Worm (Caenorhabditis elegans) whole organism, early embryonic: ENCODE measurements around the gene C10G8.3.

Source experiments
- B0310.2 ChIP-seq: sonication (generic microtip); optimal IDR thresholded peaks from 2 replicates; lab custom pipeline; 2016; ENCODE audit warnings: mild to moderate bottlenecking, missing genetic modification characterization, missing compliant biosample characterization
- F13C5.2 ChIP-seq: sonication (generic microtip); optimal IDR thresholded peaks from 2 replicates; lab custom pipeline; 2017; ENCODE audit warnings: mild to moderate bottlenecking, missing genetic modification characterization, inconsistent platforms, missing compliant biosample characterization
- ama-1 ChIP-seq: fragments of 150-350 bp; optimal IDR thresholded peaks from 2 replicates; lab custom pipeline; 2014
- ceh-13 ChIP-seq: fragments of 200-800 bp; sonication (Bioruptor generic); optimal IDR thresholded peaks from 2 replicates; lab custom pipeline; 2018; ENCODE audit warnings: mild to moderate bottlenecking, missing genetic modification characterization, missing compliant biosample characterization
- ets-7 ChIP-seq: sonication (generic microtip); optimal IDR thresholded peaks from 2 replicates; lab custom pipeline; 2016; ENCODE audit warnings: missing genotype, missing genetic modification characterization, missing compliant biosample characterization
- flt-1 ChIP-seq: fragments of 200-800 bp; sonication (Bioruptor generic); IDR thresholded peaks from 2 replicates; pipeline ENCODE4 v1.3.6; 2022; ENCODE audit warnings: missing genetic modification characterization, missing compliant biosample characterization
- hmbx-1 ChIP-seq: sonication (generic microtip); optimal IDR thresholded peaks from 2 replicates; lab custom pipeline; 2016; ENCODE audit warnings: mild to moderate bottlenecking, missing genetic modification characterization, missing compliant biosample characterization
- hmg-4 ChIP-seq: fragments of 200-800 bp; sonication (Bioruptor generic); optimal IDR thresholded peaks from 2 replicates; lab custom pipeline; 2018; ENCODE audit warnings: mild to moderate bottlenecking, missing genetic modification characterization, missing compliant biosample characterization
- hnd-1 ChIP-seq: sonication (generic microtip); optimal IDR thresholded peaks from 2 replicates; lab custom pipeline; 2016; ENCODE audit warnings: missing genetic modification characterization, missing compliant biosample characterization
- pes-1 ChIP-seq: fragments of 200-800 bp; sonication (Bioruptor generic); IDR thresholded peaks from 2 replicates; pipeline ENCODE4 v1.3.6; 2022; ENCODE audit warnings: missing genetic modification reagents, missing genetic modification characterization, missing compliant biosample characterization
- tbx-11 ChIP-seq: fragments of 200-800 bp; sonication (Bioruptor generic); IDR thresholded peaks from 2 replicates; pipeline ENCODE4 v1.3.6; 2022; ENCODE audit warnings: missing genetic modification characterization, missing compliant biosample characterization
- tra-4 ChIP-seq: sonication (generic microtip); optimal IDR thresholded peaks from 2 replicates; lab custom pipeline; 2017; ENCODE audit warnings: missing genetic modification characterization, missing compliant biosample characterization

ce11 chrV:5345419-5345818 lies 32.9 kb downstream of the C10G8.3 start, which contains the start of gene srg-25:
- TF ChIP-seq tbx-11 (GFP tag; lab: Robert Waterston, UW), result no peak
- TF ChIP-seq ama-1 (lab: Kevin White, UChicago), result no peak
- TF ChIP-seq tra-4, result no peak
- no peak for TF ChIP-seq F13C5.2
- TF ChIP-seq flt-1, result no peak
- TF ChIP-seq ets-7 (tag; lab: Kevin White, UChicago), result no peak
- TF ChIP-seq hmg-4, result no peak
- TF ChIP-seq hmbx-1, result no peak
- TF ChIP-seq ceh-13, result no peak
- no peak for TF ChIP-seq hnd-1 (tag; lab: Kevin White, UChicago)
- TF ChIP-seq pes-1 (GFP tag; lab: Robert Waterston, UW), result no peak
- TF ChIP-seq B0310.2 (tag; lab: Kevin White, UChicago), result no peak
